Worm (Caenorhabditis elegans) whole organism, L4/young adult: ENCODE results near the gene srd-50.

Experiments used
- W03F9.2 ChIP-seq: fragments of 150-350 bp; optimal IDR thresholded peaks from 2 replicates; lab custom pipeline; 2014; ENCODE audit warnings: missing biosample characterization, missing genetic modification characterization
- dao-5 ChIP-seq: sonication (generic microtip); optimal IDR thresholded peaks from 2 replicates; lab custom pipeline; 2016; ENCODE audit warnings: missing genotype, missing genetic modification characterization, moderate library complexity, missing compliant biosample characterization
- him-1 ChIP-seq: sonication (generic microtip); optimal IDR thresholded peaks from 2 replicates; lab custom pipeline; 2016; ENCODE audit warnings: missing genotype, missing genetic modification reagents, missing genetic modification characterization, missing compliant biosample characterization

srd-50 gene

DNA sequence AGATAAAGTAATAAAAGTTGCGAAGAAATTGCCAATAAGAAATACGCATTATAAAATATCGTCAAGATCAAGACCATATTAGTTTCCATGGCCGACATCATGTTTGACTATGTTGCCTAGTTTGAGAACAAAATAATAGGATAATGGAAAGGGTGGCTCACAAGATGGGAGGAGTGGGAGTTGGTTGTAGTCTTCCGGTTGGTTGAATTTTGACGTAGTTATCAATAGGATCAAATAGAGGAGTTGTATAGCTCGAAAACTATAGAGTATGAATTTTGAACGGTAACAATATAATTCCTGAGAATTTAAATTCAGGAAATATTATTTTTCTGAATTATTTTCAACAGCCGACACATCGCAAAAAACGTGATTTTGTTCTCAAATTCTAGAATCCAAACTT lies at the start of gene srd-50:
Gene srd-50 (minus strand): TSS at position 101 of the 400 bp plus-strand sequence.
- TF ChIP-seq him-1 (tag; lab: Kevin White, UChicago) (no peak), dao-5 (tag; lab: Kevin White, UChicago) (no peak), W03F9.2 (no peak)

DNA sequence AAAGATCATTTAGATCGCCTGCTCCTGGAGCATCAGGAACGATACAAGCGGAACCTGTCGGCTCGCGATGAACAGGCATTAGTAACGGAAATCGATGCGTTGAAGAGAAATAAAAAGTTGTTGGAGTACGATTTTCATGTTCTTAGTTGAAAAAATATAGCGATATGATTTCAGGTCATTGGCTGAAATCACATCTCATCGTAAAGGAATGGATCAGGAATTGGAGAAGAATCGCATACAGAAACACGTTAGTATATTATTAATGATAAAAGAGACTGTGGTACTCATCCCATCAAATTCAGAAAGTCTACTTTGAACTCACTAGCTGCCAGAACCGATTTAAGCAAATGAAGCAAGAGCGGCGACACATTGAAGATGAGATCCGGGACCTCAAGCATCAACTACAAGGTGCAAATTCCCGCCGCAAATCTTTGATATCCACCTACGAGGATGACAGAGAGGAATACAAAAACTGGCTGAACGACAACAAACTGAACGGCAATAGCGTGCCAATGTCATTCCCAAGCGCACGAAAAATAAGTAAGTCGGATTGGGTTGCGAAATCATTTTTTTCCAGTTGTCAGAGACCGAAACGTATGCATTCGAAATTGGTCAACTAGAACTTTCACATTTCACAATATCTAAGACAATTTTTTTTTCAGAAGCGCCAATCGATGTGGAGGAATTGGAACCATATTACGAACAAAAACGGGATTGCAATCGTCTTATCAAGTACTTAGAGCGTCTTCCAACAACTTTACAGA lies 48.6 kb upstream of the srd-50 start:
- TF ChIP-seq W03F9.2 = no peak
- TF ChIP-seq dao-5 (tag; lab: Kevin White, UChicago) = no peak
- no peak for TF ChIP-seq him-1 (tag; lab: Kevin White, UChicago)

DNA sequence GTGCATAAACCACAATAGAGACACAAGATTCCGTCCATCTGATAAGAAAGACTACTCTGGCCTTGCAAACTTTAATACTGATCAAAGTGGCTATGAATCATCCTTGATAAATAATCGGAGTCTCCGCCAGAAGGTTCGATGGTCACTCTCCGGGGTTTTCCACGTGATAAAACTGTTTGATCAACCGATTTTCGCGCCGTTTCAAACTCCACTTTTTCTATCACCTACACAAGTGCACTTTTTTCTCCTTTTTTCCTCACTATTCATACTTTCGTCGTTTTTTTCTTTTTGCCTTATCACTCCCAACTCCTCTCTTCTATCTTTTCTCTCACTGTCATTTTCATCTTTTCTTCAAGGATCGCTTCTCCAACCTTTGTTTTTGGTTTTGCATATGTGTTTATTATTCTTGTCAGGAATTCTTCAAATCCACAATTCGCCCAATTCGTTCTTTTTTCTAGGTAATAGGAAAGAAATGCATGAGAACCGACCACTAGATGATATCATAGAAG lies 47.1 kb upstream of the srd-50 start, which contains the start of gene F18H3.4:
Gene F18H3.4 (plus strand): TSS at position 459 of the 509 bp plus-strand sequence.
- TF ChIP-seq W03F9.2 = peak; percentile 39
- TF ChIP-seq him-1 (tag; lab: Kevin White, UChicago) = no peak

DNA sequence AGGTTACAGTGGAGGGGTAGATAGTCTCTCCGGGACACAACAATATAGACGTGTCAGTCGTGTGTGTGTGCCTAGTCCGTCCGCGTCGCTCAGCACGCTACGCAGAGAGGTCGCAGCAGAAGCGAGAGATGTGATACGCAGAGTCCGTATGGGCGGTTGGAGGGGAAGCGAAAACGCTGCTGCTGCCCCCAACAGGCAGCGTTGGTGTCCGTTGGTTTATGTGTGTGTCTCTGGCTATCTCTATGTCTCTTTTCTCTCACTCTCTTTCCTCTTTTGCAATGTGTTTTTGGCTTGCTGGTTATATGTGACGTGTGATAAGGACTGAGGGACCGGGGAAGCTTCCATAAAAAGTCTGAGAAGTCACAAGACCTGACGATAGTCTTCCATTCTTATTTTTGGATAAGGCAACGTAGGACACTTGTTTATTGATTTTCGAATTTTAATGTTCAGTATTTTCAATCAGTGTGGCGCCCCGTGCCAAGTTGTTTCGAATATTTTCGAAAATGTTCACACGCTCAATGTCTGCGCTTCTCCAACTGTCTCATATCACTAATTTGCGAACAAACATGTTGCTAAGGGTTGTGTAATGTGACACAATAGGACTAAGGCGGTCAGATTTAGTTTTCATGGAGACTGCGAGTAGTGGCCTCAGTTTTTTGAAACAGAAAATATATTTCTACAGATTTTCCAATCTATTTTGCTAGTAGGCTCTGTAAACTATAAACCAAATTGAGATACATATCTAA lies 45.9 kb upstream of the srd-50 start, which contains the start of gene pab-2:
Gene pab-2 (minus strand): TSS at position 69 of the 746 bp plus-strand sequence.
- TF ChIP-seq dao-5 (tag; lab: Kevin White, UChicago) (no peak), him-1 (tag; lab: Kevin White, UChicago) (peak; percentile 81), W03F9.2 (peak; percentile 69)

DNA sequence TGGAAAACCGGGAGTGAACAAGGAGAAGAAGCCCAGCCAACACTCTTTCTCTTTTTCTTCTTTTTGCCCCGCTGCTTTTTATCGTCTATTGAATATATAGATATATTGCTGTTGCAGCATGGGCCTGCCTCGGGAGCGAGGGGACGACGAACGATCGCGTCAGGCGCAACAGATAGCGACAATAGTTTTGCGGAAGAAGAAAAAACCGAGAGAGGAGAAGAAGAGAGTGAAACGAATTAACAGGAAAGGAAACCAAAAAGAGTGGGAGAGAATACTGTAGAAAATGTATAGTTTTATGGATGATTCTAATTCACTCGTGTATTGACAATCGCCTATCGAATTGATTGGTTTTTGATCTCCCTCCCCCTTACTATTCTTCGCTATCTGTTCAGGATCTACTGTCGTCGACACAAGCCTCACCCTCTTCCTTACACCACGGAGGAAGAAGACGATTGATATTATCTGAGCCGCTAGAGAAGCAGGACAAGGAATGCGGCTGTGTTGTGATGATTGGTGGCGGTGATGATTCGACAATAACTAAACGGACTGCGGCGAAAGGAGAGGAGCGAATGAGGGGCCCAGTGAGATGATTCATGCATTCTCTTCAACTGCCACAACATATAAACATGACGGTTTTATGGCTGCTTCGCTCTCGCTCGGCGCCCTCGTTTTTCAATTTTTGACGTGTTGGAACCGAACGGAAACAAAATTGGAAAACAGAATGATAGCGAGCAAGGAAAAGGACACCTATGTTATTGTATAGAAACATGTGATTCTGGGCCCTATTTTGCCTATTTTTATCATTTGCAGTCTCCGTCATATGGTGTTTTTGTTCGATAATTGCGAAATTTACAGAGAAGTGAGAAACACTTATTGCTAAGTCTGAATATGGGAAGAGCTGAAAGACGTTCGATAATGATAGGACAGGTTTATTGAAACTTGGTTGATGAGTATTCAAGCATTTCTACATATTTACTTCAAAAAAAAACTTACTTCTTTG lies 44.9 kb upstream of the srd-50 start:
- TF ChIP-seq him-1 (tag; lab: Kevin White, UChicago) (no peak), dao-5 (tag; lab: Kevin White, UChicago) (no peak)

DNA sequence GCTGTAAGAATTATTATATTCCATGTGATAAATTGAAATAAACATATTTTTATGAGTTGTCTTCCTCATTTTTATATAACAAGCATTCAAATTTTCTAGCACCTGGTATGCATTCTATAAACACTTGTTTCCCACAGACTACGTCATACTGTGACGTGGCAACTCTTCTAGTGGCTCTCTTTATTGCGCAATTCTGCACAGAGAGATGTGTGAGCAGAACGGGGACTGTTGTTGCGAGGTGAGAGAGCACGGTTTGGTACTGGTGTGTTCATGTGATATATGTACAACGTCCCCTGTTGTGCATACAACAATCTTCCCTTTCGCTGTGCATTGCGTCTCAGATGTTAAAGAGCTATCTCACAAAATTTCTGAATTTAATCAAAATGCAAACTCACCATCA lies 43.5 kb upstream of the srd-50 start:
- no peak for TF ChIP-seq him-1 (tag; lab: Kevin White, UChicago)
- no peak for TF ChIP-seq W03F9.2
- no peak for TF ChIP-seq dao-5 (tag; lab: Kevin White, UChicago)

DNA sequence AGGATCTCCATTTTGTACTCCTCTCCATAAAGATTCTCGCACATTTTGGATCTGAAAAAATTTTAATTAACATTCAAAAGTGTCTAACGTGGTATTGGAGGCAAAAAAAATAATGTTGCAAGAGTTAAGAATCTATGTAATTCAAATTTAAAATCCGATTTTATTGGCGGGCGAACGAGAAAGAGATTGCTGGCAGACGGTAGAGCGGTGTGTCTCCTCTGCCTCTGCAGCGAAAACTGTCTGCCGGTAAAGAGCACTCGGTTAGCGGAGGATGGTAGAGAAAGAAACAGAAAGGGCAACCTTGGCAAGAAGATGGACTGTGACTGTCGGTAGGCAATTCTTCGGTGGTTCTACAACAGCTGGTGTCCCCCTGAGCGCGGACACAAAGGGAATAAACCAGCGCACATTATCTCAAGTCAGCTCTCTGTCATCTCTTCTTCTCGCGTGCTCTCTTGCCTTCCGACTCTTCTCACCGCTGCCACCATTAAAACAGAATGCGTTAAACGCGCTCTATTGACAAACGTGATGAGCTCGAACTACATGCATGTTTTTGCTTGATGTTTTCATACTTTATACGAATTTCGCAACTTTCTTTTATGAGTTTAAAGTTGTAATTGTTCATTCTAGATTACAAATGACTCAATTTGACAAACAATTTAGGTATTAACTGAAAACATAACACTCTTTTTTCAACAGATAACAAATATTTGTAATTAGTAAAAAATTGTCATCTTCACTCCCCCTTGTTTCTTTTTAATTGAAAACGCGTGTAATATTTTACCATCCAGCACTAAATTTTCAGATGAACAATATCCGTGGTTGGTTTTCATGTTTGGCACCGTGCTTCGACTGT lies 37.5 kb upstream of the srd-50 start, which contains the start of the genes cdk-4 and F18H3.1:
Gene cdk-4 (minus strand): TSS at position 51 of the 853 bp plus-strand sequence.
Gene F18H3.1 (plus strand): TSS at position 803 of the 853 bp plus-strand sequence.
- TF ChIP-seq W03F9.2 (no peak), dao-5 (tag; lab: Kevin White, UChicago) (no peak), him-1 (tag; lab: Kevin White, UChicago) (peak; percentile 53)

DNA sequence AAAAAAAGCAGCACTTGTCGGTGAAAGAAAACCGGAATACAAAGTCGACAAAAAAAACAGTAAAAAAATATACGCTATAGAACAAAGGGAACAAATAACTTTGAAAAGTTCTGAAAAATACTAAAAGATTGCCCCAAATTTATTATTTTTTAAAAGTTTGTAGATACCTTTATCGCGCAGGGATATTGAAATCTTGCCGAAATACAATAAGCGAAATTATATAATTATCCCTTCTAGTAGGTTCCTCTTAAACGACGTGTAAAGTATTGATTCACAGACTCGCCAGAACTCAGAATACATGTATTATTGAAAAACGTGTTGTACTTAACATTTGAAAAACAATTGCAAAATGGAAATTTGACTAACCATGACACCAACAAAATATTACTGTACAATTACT lies 32.8 kb upstream of the srd-50 start:
- TF ChIP-seq him-1 (tag; lab: Kevin White, UChicago) = peak; percentile 94
- peak; percentile 92 for TF ChIP-seq W03F9.2
- no peak for TF ChIP-seq dao-5 (tag; lab: Kevin White, UChicago)

DNA sequence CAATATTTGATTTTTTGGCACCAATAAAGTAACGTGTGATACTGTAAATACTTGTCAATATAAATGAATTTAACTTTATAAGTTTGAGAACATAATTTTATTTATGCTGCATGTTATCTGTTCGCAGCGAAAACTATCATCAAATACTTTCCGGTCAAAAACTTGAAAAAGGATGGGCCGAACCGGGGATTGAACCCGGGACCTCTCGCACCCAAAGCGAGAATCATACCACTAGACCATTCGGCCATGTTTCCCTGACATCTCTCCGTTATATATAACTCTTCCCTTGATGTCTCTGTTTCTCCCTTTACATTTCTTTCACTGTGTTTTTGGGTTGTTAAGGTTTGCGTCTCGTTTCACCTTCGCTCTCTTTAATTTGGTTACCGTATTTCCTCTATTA lies 30.2 kb upstream of the srd-50 start:
- TF ChIP-seq dao-5 (tag; lab: Kevin White, UChicago) (peak; percentile 78), W03F9.2 (peak; percentile 49), him-1 (tag; lab: Kevin White, UChicago) (peak; percentile 61)

DNA sequence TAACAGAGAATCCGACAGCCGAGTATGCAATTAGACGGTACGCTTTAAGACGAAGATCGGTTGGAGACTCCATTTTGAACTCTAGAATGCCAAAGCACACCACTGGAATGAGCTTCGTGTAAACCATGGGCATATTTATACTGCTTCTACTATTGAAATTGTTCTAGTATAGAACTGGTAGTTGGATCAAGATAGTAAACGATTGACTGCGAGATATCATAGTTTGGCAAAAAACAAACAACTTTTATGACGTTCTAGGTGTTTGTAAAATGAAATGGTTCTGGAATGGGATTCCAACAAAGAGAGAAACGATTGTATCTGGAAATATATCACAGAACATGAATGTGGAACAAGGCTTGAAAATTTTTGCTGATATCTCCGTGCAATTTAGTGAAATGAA lies 29.4 kb upstream of the srd-50 start, which contains the start of gene col-185:
Gene col-185 (minus strand): TSS at position 101 of the 400 bp plus-strand sequence.
- no peak for TF ChIP-seq him-1 (tag; lab: Kevin White, UChicago)
- no peak for TF ChIP-seq dao-5 (tag; lab: Kevin White, UChicago)
- TF ChIP-seq W03F9.2 = no peak

DNA sequence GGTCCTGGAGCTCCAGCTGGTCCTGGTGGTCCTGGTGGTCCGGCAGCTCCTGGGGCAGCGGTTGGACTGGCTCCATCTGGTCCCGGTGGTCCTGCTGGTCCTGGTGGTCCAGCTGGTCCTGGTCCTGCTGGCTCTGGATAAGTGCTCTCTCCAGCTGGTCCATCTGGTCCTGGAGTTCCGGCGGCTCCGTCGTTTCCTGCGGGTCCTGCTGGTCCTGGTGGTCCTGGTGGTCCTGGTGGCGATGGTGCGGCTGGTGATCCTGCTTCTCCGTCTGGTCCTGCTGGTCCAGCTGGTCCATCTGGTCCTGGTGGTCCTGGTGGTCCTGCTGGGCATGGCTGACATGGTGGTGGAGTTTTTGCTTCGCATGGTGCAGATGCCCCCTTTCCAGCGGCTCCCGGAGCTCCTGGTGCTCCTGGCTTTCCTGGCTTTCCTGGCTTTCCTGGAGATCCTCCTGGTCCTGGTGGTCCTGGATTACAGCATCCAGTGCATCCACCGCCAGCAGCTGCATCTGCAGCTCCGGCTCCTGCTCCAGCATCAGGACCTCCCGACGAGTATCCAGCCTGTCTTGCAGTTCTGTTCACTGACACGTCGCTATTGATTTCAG lies 28.7 kb upstream of the srd-50 start:
- TF ChIP-seq dao-5 (tag; lab: Kevin White, UChicago) (no peak), W03F9.2 (no peak), him-1 (tag; lab: Kevin White, UChicago) (no peak)
